Fruit fly (Drosophila melanogaster): ENCODE measurements around the gene CG42371.
A peak's percentile ranks its signal among the peaks of the same experiment; 100 is the strongest.

Gene CG42371

dm6 chr2L:2217067-2217684, at the start of gene CG42371, which contains the start of the genes CG15386 and mio (continued):
- TF ChIP-seq Hmx (GFP tag; optimal IDR thresholded peaks at IDR 0.05) (no peak), CG9797 (GFP tag; optimal IDR thresholded peaks at IDR 0.05) (peak; percentile 18), E2f2 (GFP tag; IDR thresholded peaks at IDR 0.05) (peak; percentile 53), sim (GFP tag; IDR thresholded peaks at IDR 0.05) (no peak), row (GFP tag; IDR thresholded peaks at IDR 0.05) (peak; percentile 14; the same call in 1 of the 3 replicates), hb (GFP tag; IDR thresholded peaks at IDR 0.05; ENCODE audit: partially characterized antibody) (no peak), CG34224 (GFP tag; IDR thresholded peaks at IDR 0.05; ENCODE audit: partially characterized antibody) (peak; percentile 63; the same call in 2 of the 3 replicates), CG3281 (GFP tag; optimal IDR thresholded peaks at IDR 0.05) (peak; percentile 10), Dp (GFP tag; optimal IDR thresholded peaks at IDR 0.05) (peak; percentile 24), rib (GFP tag; IDR thresholded peaks at IDR 0.05) (0 out of 2 replicates have a peak, but pooled peaks have one; percentile 19), yki (optimal IDR thresholded peaks at IDR 0.05) (no peak), CG12155 (GFP tag; optimal IDR thresholded peaks at IDR 0.05) (peak; percentile 10), CG2889 (GFP tag; IDR thresholded peaks at IDR 0.05) (no peak), CG8290 (GFP tag; optimal IDR thresholded peaks at IDR 0.05) (no peak), CG8290 (tag; optimal IDR thresholded peaks at IDR 0.05) (peak in 1 of 2 experiments; percentile 71), YL-1 (GFP tag; optimal IDR thresholded peaks at IDR 0.05) (peak; percentile 57), Atf3 (GFP tag; optimal IDR thresholded peaks at IDR 0.05) (no peak), CG8281 (tag; optimal IDR thresholded peaks at IDR 0.05) (no peak), B-H1 (GFP tag; IDR thresholded peaks at IDR 0.05) (no peak), Dfd (GFP tag; optimal IDR thresholded peaks at IDR 0.05) (no peak), fd102C (GFP tag; optimal IDR thresholded peaks at IDR 0.05) (no peak), run (tag; optimal IDR thresholded peaks at IDR 0.05) (no peak), wek (GFP tag; optimal IDR thresholded peaks at IDR 0.05) (no peak), tup (GFP tag; optimal IDR thresholded peaks at IDR 0.05) (no peak), inv (GFP tag; IDR thresholded peaks at IDR 0.05; ENCODE audit: partially characterized antibody) (no peak), zen (tag; optimal IDR thresholded peaks at IDR 0.05) (peak; percentile 44), Elba2 (GFP tag; optimal IDR thresholded peaks at IDR 0.05) (no peak), Sin3A (optimal IDR thresholded peaks at IDR 0.05) (peak; percentile 34), CG13624 (GFP tag; optimal IDR thresholded peaks at IDR 0.05) (peak; percentile 82), CG18619 (GFP tag; optimal IDR thresholded peaks at IDR 0.05) (no peak), Fer1 (GFP tag; optimal IDR thresholded peaks at IDR 0.05) (peak; percentile 42), lov (optimal IDR thresholded peaks at IDR 0.05) (no peak), lov (GFP tag; IDR thresholded peaks at IDR 0.05) (no peak), CG32767 (GFP tag; IDR thresholded peaks at IDR 0.05) (no peak), CG14965 (GFP tag; optimal IDR thresholded peaks at IDR 0.05; ENCODE audit: borderline replicate concordance) (no peak), CG13296 (GFP tag; optimal IDR thresholded peaks at IDR 0.05) (no peak), lab (GFP tag; optimal IDR thresholded peaks at IDR 0.05) (no peak), Hsf (GFP tag; optimal IDR thresholded peaks at IDR 0.05) (no peak), HmgZ (tag; optimal IDR thresholded peaks at IDR 0.05) (peak; percentile 51), CG4404 (GFP tag; IDR thresholded peaks at IDR 0.05) (no peak), CG11398 (GFP tag; optimal IDR thresholded peaks at IDR 0.05) (no peak), HHEX (GFP tag; optimal IDR thresholded peaks at IDR 0.05) (no peak), Blimp-1 (GFP tag; optimal IDR thresholded peaks at IDR 0.05) (no peak), gsb-n (tag; optimal IDR thresholded peaks at IDR 0.05) (no peak), CG6765 (GFP tag; optimal IDR thresholded peaks at IDR 0.05) (no peak), hkb (optimal IDR thresholded peaks at IDR 0.05) (no peak), hkb (GFP tag; IDR thresholded peaks at IDR 0.05) (peak; percentile 43; the same call in 1 of the 2 replicates), Pdp1 (GFP tag; optimal IDR thresholded peaks at IDR 0.05) (peak in 1 of 2 experiments; percentile 68), CG11093 (GFP tag; IDR thresholded peaks at IDR 0.05) (no peak), CG2712 (tag; optimal IDR thresholded peaks at IDR 0.05) (peak; percentile 2), CG1529 (GFP tag; optimal IDR thresholded peaks at IDR 0.05) (no peak)

Data from whole organism, embryonic.